Fruit fly (Drosophila melanogaster) whole organism, prepupa: ENCODE results near the gene strat.

Experiments used
- CG31627 ChIP-seq: fragments of 200-800 bp; sonication (Bioruptor generic); optimal IDR thresholded peaks from 3 replicates; lab custom pipeline; 2016; ENCODE audit warnings: missing biosample characterization, missing genetic modification characterization
- CG8632 ChIP-seq: fragments of 200-800 bp; sonication (Bioruptor generic); optimal IDR thresholded peaks from 3 replicates; lab custom pipeline; 2016; ENCODE audit warnings: missing biosample characterization, missing genetic modification characterization
- Hr39 ChIP-seq: fragments of 200-800 bp; sonication (Bioruptor generic); optimal IDR thresholded peaks from 2 replicates; lab custom pipeline; 2016; ENCODE audit warnings: missing biosample characterization, missing genetic modification characterization
- Lpt ChIP-seq: fragments of 200-800 bp; sonication (Bioruptor generic); optimal IDR thresholded peaks from 3 replicates; lab custom pipeline; 2016; ENCODE audit warnings: missing biosample characterization, missing genetic modification characterization
- OdsH ChIP-seq: fragments of 200-800 bp; sonication (Bioruptor generic); optimal IDR thresholded peaks from 3 replicates; lab custom pipeline; 2016; ENCODE audit warnings: missing biosample characterization, missing genetic modification characterization
- ss ChIP-seq, 2 experiments: fragments of 200-800 bp; sonication (Bioruptor generic); optimal IDR thresholded peaks; 2 replicates in 1 of 2; 3 replicates in 1 of 2; lab custom pipeline; 2017 to 2018; ENCODE audit warnings: mild to moderate bottlenecking in 2 of 2, missing biosample characterization in 2 of 2, missing genetic modification characterization in 2 of 2, moderate library complexity in 1 of 2

dm6 chr2L:8277561-8278201 is 42.4 kb upstream of the strat start:
- TF ChIP-seq ss (GFP tag; optimal IDR thresholded peaks at IDR 0.05; lab: Kevin White, UChicago) (peak; percentile 97 to 98), Hr39 (peak; percentile 93), Lpt (GFP tag; lab: Kevin White, UChicago) (peak; percentile 99), CG31627 (GFP tag; lab: Kevin White, UChicago) (peak; percentile 96), CG8632 (GFP tag; lab: Kevin White, UChicago) (peak; percentile 99), OdsH (GFP tag; lab: Kevin White, UChicago) (peak; percentile 99)
